Worm (Caenorhabditis elegans): ENCODE data around the gene srz-14.

The srz-14 gene

DNA sequence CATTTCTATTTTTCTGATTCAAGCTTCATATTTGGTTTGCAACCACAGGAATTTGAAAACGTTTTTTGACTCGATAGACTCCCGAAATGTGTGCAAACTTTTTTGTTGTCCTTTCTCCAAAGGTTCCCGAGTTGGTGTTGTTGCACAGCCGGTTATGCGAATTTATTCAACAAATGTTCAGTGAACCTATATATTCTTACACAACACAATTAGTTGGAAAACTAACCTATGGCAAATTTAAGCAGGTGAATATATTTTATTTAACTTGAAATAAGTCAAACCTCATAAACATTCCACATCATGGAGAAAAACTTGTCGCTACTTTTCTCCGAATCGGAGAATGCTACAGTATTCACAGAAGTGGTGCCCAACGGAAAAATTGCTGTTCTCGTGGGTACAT lies at the start of gene srz-14:
TSS of gene srz-14 (plus strand) at position 301 of the 400 bp plus-strand sequence.
- TF ChIP-seq irx-1 (tag; optimal IDR thresholded peaks at IDR 0.05): no peak
- TF ChIP-seq fos-1 (tag; optimal IDR thresholded peaks at IDR 0.05): no peak
- TF ChIP-seq pag-3 (tag; optimal IDR thresholded peaks at IDR 0.05; ENCODE audit: borderline replicate concordance, insufficient read depth): no peak
- no peak for TF ChIP-seq unc-30 (tag; optimal IDR thresholded peaks at IDR 0.05)
- TF ChIP-seq unc-62 (GFP tag; optimal IDR thresholded peaks at IDR 0.05): no peak
- TF ChIP-seq C16A3.4 (tag; optimal IDR thresholded peaks at IDR 0.05): no peak
- no peak for TF ChIP-seq nhr-20 (tag; optimal IDR thresholded peaks at IDR 0.05)
- no peak for TF ChIP-seq nhr-11 (tag; optimal IDR thresholded peaks at IDR 0.05)
- TF ChIP-seq fkh-4 (tag; optimal IDR thresholded peaks at IDR 0.05; ENCODE audit: borderline replicate concordance): no peak
- TF ChIP-seq C04F5.9 (tag; optimal IDR thresholded peaks at IDR 0.05): no peak
- no peak for TF ChIP-seq hlh-4 (tag; optimal IDR thresholded peaks at IDR 0.05)
- TF ChIP-seq nhr-71 (tag; optimal IDR thresholded peaks at IDR 0.05): no peak
- TF ChIP-seq C34B4.2 (tag; optimal IDR thresholded peaks at IDR 0.05): no peak

DNA sequence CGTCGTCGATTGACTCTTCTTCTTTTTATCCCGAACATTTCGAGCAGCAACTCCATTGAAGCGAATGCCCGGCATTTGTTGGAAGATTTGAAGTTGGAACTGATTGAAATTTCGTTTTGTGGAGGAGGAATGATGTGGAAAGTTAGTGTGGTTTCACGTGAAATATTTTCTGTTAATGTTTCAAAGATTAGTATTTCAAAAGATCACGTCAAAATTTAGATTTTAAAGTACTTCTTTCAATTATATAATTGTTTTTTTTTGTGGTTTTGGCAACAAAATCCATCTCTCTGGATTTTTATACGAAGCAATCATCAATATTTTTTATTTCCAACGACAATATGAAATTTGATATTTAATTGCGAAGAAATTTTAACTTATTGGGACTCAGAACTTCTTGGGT lies 46.4 kb upstream of the srz-14 start, which contains the start of gene F44G3.7:
TSS of gene F44G3.7 (minus strand) at position 101 of the 400 bp plus-strand sequence.
- TF ChIP-seq Y116A8C.19 (tag; optimal IDR thresholded peaks at IDR 0.05; ENCODE audit: borderline replicate concordance): no peak

DNA sequence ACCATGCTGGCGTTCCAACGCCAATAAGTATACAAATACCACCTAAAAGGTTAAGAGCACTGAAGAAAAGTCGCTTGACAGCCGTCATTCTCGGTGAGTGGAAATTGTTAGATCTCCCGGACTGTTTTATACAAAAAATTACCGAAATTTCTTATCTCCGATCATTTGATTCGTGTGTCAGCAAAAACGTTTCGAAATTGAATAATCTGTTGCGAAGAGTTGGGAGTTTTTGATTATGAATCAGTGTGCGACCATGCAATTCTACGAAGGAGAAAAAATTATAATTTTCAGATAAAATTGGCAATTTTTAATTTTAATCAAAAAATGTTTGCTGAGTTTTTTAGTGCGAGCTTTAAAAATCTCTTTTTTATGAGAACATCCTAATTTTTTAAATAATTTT lies 43.9 kb upstream of the srz-14 start, which contains the start of gene clc-11:
TSS of gene clc-11 (minus strand) at position 101 of the 400 bp plus-strand sequence.
- no peak for TF ChIP-seq sptf-1 (tag; optimal IDR thresholded peaks at IDR 0.05)
- peak; percentile 10 for TF ChIP-seq elt-2 (tag; optimal IDR thresholded peaks at IDR 0.05)
- TF ChIP-seq efl-1 (optimal IDR thresholded peaks at IDR 0.05): no peak
- peak in 1 of 2 experiments; percentile 65 for TF ChIP-seq efl-1 (GFP tag; optimal IDR thresholded peaks at IDR 0.05 in 1 of 2)
- no peak for TF ChIP-seq ets-5 (GFP tag; IDR thresholded peaks at IDR 0.05)
- TF ChIP-seq ceh-63 (GFP tag; optimal IDR thresholded peaks at IDR 0.05): no peak

DNA sequence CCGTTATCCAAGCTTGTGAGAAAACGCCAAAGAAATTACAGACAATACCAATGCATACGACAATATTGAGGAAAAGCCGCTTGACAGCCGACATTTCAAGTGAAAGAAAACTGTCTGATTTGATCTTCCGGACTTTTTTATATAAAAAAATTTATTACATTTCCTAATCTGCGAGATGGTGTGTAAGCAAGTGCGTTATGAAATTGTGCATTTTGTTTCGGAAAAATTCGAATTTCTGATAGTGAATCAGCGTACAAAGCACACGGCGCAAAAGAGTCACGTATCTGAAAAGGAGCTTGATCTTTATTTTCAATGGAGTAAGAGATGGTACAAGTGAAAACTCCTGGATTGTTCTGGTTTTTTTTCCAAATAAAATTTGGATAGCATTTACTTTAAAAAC lies 42.4 kb upstream of the srz-14 start, which contains the start of gene clc-32:
TSS of gene clc-32 (minus strand) at position 101 of the 400 bp plus-strand sequence.
- TF ChIP-seq egl-27 (tag; optimal IDR thresholded peaks at IDR 0.05) (no peak), tbx-2 (tag; optimal IDR thresholded peaks at IDR 0.05) (no peak), lin-39 (tag; optimal IDR thresholded peaks at IDR 0.05) (no peak), pax-3 (tag; optimal IDR thresholded peaks at IDR 0.05) (no peak)

DNA sequence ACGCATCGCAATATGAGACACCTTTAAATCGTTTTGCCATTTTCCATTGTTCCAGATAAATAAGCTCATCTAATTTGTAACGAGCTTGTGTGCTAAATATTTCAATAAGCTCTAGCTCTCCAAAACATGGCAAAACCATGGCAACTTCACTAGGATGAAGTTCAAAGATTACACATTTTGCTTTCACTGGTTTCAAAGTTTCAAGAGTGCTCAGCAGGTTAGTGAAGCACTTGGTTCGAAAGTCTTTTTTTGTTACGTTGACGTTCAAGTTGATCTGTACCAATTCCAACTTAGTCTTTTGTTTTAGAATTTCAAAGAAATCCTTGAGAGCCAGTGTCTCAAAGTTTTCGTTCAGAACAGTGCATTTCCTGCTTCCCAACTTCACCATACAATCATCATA lies 41.1 kb upstream of the srz-14 start, which contains the start of gene fbxa-18:
TSS of gene fbxa-18 (plus strand) at position 301 of the 400 bp plus-strand sequence.
- TF ChIP-seq zip-4 (GFP tag; optimal IDR thresholded peaks at IDR 0.05) (no peak), sptf-1 (tag; optimal IDR thresholded peaks at IDR 0.05) (no peak), unc-98 (GFP tag; IDR thresholded peaks at IDR 0.05) (no peak), swsn-7 (tag; optimal IDR thresholded peaks at IDR 0.05) (no peak), C34B4.2 (tag; optimal IDR thresholded peaks at IDR 0.05) (no peak), nhr-237 (tag; optimal IDR thresholded peaks at IDR 0.05) (no peak), egl-13 (tag; optimal IDR thresholded peaks at IDR 0.05) (no peak), C04F5.9 (tag; optimal IDR thresholded peaks at IDR 0.05) (no peak), nhr-28 (tag; optimal IDR thresholded peaks at IDR 0.05) (no peak), nhr-12 (tag; optimal IDR thresholded peaks at IDR 0.05) (no peak), nhr-11 (tag; optimal IDR thresholded peaks at IDR 0.05) (no peak), grh-1 (GFP tag; IDR thresholded peaks at IDR 0.05) (no peak), zag-1 (tag; optimal IDR thresholded peaks at IDR 0.05) (no peak), skn-1 (tag; optimal IDR thresholded peaks at IDR 0.05) (no peak)

Measured in whole organism, L1 larva.